Worm (Caenorhabditis elegans): Measurements from ENCODE around the gene F22F7.3.

DNA sequence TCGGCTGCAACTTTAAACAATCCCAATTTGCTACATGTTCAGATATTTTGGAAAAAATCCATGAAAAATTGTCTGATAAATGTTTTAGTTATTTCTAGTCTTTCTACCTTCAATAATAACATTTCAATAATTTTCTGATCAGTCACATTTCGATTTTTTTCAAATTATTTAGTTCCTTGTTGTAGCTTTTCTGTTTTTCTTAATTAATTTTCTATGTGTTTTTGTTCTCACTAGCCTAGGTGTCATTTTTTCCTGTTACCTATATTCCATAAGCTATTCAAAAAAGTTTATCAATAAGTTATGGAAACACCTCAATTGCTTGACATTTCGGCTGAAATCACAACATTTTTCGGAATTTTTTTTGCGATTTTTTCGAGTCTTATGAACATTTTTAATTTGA is 42.8 kb downstream of the F22F7.3 start, which contains the start of gene srbc-23:
- TF ChIP-seq ceh-48 (tag; optimal IDR thresholded peaks at IDR 0.05) (no peak), ama-1 (optimal IDR thresholded peaks at IDR 0.05) (no peak), unc-55 (GFP tag; optimal IDR thresholded peaks at IDR 0.05) (no peak), pqm-1 (tag; optimal IDR thresholded peaks at IDR 0.05) (no peak), ceh-19 (GFP tag; optimal IDR thresholded peaks at IDR 0.05) (no peak)

Data from whole organism, late embryonic.